Fruit fly (Drosophila melanogaster): ENCODE results near the gene SPARC.
A peak's percentile ranks its signal among the peaks of the same experiment; 100 is the strongest.

The SPARC gene

dm6 chr3R:26896260-26896659 is 24.5 kb upstream of the SPARC start:
- TF ChIP-seq Jra (GFP tag; optimal IDR thresholded peaks at IDR 0.05) (no peak), lola (GFP tag; optimal IDR thresholded peaks at IDR 0.05) (no peak)

- TF ChIP-seq Sp1 (GFP tag; optimal IDR thresholded peaks at IDR 0.05) (peak; percentile 10), CrebA (GFP tag; optimal IDR thresholded peaks at IDR 0.05; ENCODE audit: borderline replicate concordance) (no peak), Mio (GFP tag; optimal IDR thresholded peaks at IDR 0.05) (no peak), GATAd (GFP tag; optimal IDR thresholded peaks at IDR 0.05) (no peak), brk (GFP tag; optimal IDR thresholded peaks at IDR 0.05) (no peak), ey (GFP tag; optimal IDR thresholded peaks at IDR 0.05) (peak; percentile 43), sv (GFP tag; optimal IDR thresholded peaks at IDR 0.05) (no peak), Hr83 (GFP tag; optimal IDR thresholded peaks at IDR 0.05; ENCODE audit: poor library complexity, severe bottlenecking) (no peak), woc (GFP tag; optimal IDR thresholded peaks at IDR 0.05) (peak; percentile 22), psq (GFP tag; optimal IDR thresholded peaks at IDR 0.05) (peak; percentile 34), HLH106 (tag; optimal IDR thresholded peaks at IDR 0.05) (peak; percentile 13), rgr (GFP tag; optimal IDR thresholded peaks at IDR 0.05) (peak; percentile 29), br (GFP tag; optimal IDR thresholded peaks at IDR 0.05) (peak; percentile 29), Jra (GFP tag; optimal IDR thresholded peaks at IDR 0.05) (no peak), usp (GFP tag; optimal IDR thresholded peaks at IDR 0.05) (no peak), foxo (GFP tag; optimal IDR thresholded peaks at IDR 0.05) (peak in 1 of 2 experiments; percentile 47), OdsH (GFP tag; optimal IDR thresholded peaks at IDR 0.05) (peak; percentile 36), Abd-B (GFP tag; optimal IDR thresholded peaks at IDR 0.05) (no peak), fru (GFP tag; optimal IDR thresholded peaks at IDR 0.05) (peak; percentile 41), jim (GFP tag; optimal IDR thresholded peaks at IDR 0.05) (no peak)
Measured at dm6 chr3R:26893621-26894316, 22.0 kb upstream of the SPARC start.

dm6 chr3R:26892764-26893163 is 21.0 kb upstream of the SPARC start:
- no peak for TF ChIP-seq CrebA (GFP tag; optimal IDR thresholded peaks at IDR 0.05; ENCODE audit: borderline replicate concordance)
- TF ChIP-seq Vsx2 (GFP tag; optimal IDR thresholded peaks at IDR 0.05; ENCODE audit: partially characterized antibody) = no peak
- no peak for TF ChIP-seq sage (GFP tag; optimal IDR thresholded peaks at IDR 0.05)
- TF ChIP-seq dmrt93B (GFP tag; optimal IDR thresholded peaks at IDR 0.05) = no peak
- no peak for TF ChIP-seq jim (GFP tag; optimal IDR thresholded peaks at IDR 0.05)
- no peak for TF ChIP-seq Myc (optimal IDR thresholded peaks at IDR 0.05)
- TF ChIP-seq h (GFP tag; optimal IDR thresholded peaks at IDR 0.05) = no peak
- TF ChIP-seq pan (optimal IDR thresholded peaks at IDR 0.05) = no peak
- no peak for TF ChIP-seq lola (GFP tag; optimal IDR thresholded peaks at IDR 0.05)
- no peak for TF ChIP-seq Hr78 (GFP tag; optimal IDR thresholded peaks at IDR 0.05)
- no peak for TF ChIP-seq HLH106 (tag; optimal IDR thresholded peaks at IDR 0.05)
- peak; percentile 27 for TF ChIP-seq woc (GFP tag; optimal IDR thresholded peaks at IDR 0.05)
- no peak for TF ChIP-seq usp (GFP tag; optimal IDR thresholded peaks at IDR 0.05)
- TF ChIP-seq Abd-B (GFP tag; optimal IDR thresholded peaks at IDR 0.05) = no peak
- no peak for TF ChIP-seq Dif (GFP tag; optimal IDR thresholded peaks at IDR 0.05; ENCODE audit: partially characterized antibody)
- TF ChIP-seq Hr83 (GFP tag; optimal IDR thresholded peaks at IDR 0.05; ENCODE audit: poor library complexity, severe bottlenecking) = no peak
- no peak for TF ChIP-seq brk (GFP tag; optimal IDR thresholded peaks at IDR 0.05)
- no peak for TF ChIP-seq Rel (GFP tag; optimal IDR thresholded peaks at IDR 0.05)
- TF ChIP-seq Rel (tag; optimal IDR thresholded peaks at IDR 0.05) = no peak
- peak; percentile 7 for TF ChIP-seq fru (GFP tag; optimal IDR thresholded peaks at IDR 0.05)
- TF ChIP-seq N (GFP tag; optimal IDR thresholded peaks at IDR 0.05) = no peak
- peak; percentile 27 for TF ChIP-seq psq (GFP tag; optimal IDR thresholded peaks at IDR 0.05)
- TF ChIP-seq tai (GFP tag; optimal IDR thresholded peaks at IDR 0.05) = no peak
- TF ChIP-seq Sp1 (GFP tag; optimal IDR thresholded peaks at IDR 0.05) = no peak
- peak in 1 of 2 experiments; percentile 51 for TF ChIP-seq foxo (GFP tag; optimal IDR thresholded peaks at IDR 0.05)
- TF ChIP-seq Dfd (GFP tag; optimal IDR thresholded peaks at IDR 0.05) = no peak
- peak; percentile 26 for TF ChIP-seq rgr (GFP tag; optimal IDR thresholded peaks at IDR 0.05)
- TF ChIP-seq sv (GFP tag; optimal IDR thresholded peaks at IDR 0.05) = no peak
- no peak for TF ChIP-seq Jra (GFP tag; optimal IDR thresholded peaks at IDR 0.05)
- TF ChIP-seq CG9705 (GFP tag; optimal IDR thresholded peaks at IDR 0.05) = no peak
- no peak for TF ChIP-seq dl (GFP tag; optimal IDR thresholded peaks at IDR 0.05; ENCODE audit: insufficient read depth in 1 of 2, partially characterized antibody in 2 of 2)
- TF ChIP-seq GATAd (GFP tag; optimal IDR thresholded peaks at IDR 0.05) = no peak
- peak; percentile 36 for TF ChIP-seq OdsH (GFP tag; optimal IDR thresholded peaks at IDR 0.05)
- TF ChIP-seq Mio (GFP tag; optimal IDR thresholded peaks at IDR 0.05) = no peak
- peak; percentile 33 for TF ChIP-seq Hnf4 (GFP tag; optimal IDR thresholded peaks at IDR 0.05)
- TF ChIP-seq ey (GFP tag; optimal IDR thresholded peaks at IDR 0.05) = peak; percentile 59
- no peak for TF ChIP-seq dsf (GFP tag; optimal IDR thresholded peaks at IDR 0.05; ENCODE audit: borderline replicate concordance)
- peak; percentile 52 for TF ChIP-seq br (GFP tag; optimal IDR thresholded peaks at IDR 0.05)
- no peak for TF ChIP-seq CG32264 (GFP tag; optimal IDR thresholded peaks at IDR 0.05)
